Fruit fly (Drosophila melanogaster) whole organism, embryonic: ENCODE measurements around the gene Prx4.

Experiments used
- CG8281 ChIP-seq: fragments of 200-800 bp; sonication (Bioruptor generic); optimal IDR thresholded peaks from 2 replicates; lab custom pipeline; 2018; ENCODE audit warnings: missing biosample characterization, mild to moderate bottlenecking, missing genetic modification characterization, moderate library complexity
- E2f2 ChIP-seq: fragments of 200-800 bp; sonication (Bioruptor generic); IDR thresholded peaks from 2 replicates; pipeline ENCODE4 v1.3.6; 2022; ENCODE audit warnings: missing biosample characterization, missing genetic modification characterization
- HmgZ ChIP-seq: fragments of 200-800 bp; sonication (Bioruptor generic); optimal IDR thresholded peaks from 2 replicates; lab custom pipeline; 2018; ENCODE audit warnings: missing biosample characterization, mild to moderate bottlenecking, missing genetic modification characterization
- MTF-1 ChIP-seq: fragments of 200-800 bp; sonication (Bioruptor generic); optimal IDR thresholded peaks from 2 replicates; lab custom pipeline; 2018; ENCODE audit warnings: missing biosample characterization, mild to moderate bottlenecking, missing genetic modification characterization, borderline replicate concordance
- cato ChIP-seq: fragments of 200-800 bp; sonication (Bioruptor generic); optimal IDR thresholded peaks from 2 replicates; lab custom pipeline; 2016; ENCODE audit warnings: missing biosample characterization, missing genetic modification characterization, borderline replicate concordance
- gem ChIP-seq: fragments of 200-800 bp; sonication (Bioruptor generic); optimal IDR thresholded peaks from 2 replicates; lab custom pipeline; 2019; ENCODE audit warnings: missing biosample characterization, mild to moderate bottlenecking, missing genetic modification characterization, moderate library complexity
- mirr ChIP-seq: fragments of 200-800 bp; sonication (Bioruptor generic); optimal IDR thresholded peaks from 3 replicates; lab custom pipeline; 2018; ENCODE audit warnings: missing biosample characterization, mild to moderate bottlenecking, missing genetic modification characterization
- nom ChIP-seq: fragments of 200-800 bp; sonication (Bioruptor generic); optimal IDR thresholded peaks from 2 replicates; lab custom pipeline; 2017; ENCODE audit warnings: missing biosample characterization, missing genetic modification characterization, mild to moderate bottlenecking, moderate library complexity, missing genetic modification reagents
- psq ChIP-seq: fragments of 200-800 bp; sonication (Bioruptor generic); optimal IDR thresholded peaks from 2 replicates; lab custom pipeline; 2017; ENCODE audit warnings: missing biosample characterization, missing genetic modification characterization
- pum ChIP-seq: fragments of 200-800 bp; sonication (Bioruptor generic); optimal IDR thresholded peaks from 2 replicates; lab custom pipeline; 2016; ENCODE audit warnings: missing biosample characterization, missing genetic modification characterization

- TF ChIP-seq mirr (GFP tag; lab: Kevin White, UChicago) (no peak), CG8281 (no peak), psq (GFP tag; lab: Kevin White, UChicago) (no peak), E2f2 (no peak), nom (GFP tag; lab: Kevin White, UChicago) (no peak), MTF-1 (GFP tag; lab: Kevin White, UChicago) (no peak), cato (no peak), gem (tag; lab: Kevin White, UChicago) (no peak), HmgZ (tag; lab: Kevin White, UChicago) (no peak), pum (GFP tag; lab: Kevin White, UChicago) (no peak)
These were observed 6.5 kb downstream of the Prx4 start for dm6 chr3L:3048647-3049046.
